Worm (Caenorhabditis elegans) whole organism, mixed stage, embryonic: Measurements from ENCODE around the gene pfk-1.1.
A peak's percentile ranks its signal among the peaks of the same experiment; 100 is the strongest.

ENCODE experiments used
- bed-3 ChIP-seq: fragments of 200-800 bp; sonication (Bioruptor generic); optimal IDR thresholded peaks from 3 replicates; lab custom pipeline; 2018; ENCODE audit warnings: mild to moderate bottlenecking, missing genetic modification characterization, moderate library complexity, missing compliant biosample characterization
- blmp-1 ChIP-seq: fragments of 150-350 bp; optimal IDR thresholded peaks from 2 replicates; lab custom pipeline; 2014; ENCODE audit warnings: missing biosample characterization, missing genetic modification characterization
- ceh-39 ChIP-seq: fragments of 150-350 bp; optimal IDR thresholded peaks from 2 replicates; lab custom pipeline; 2014; ENCODE audit warnings: missing biosample characterization, missing genetic modification characterization
- ceh-43 ChIP-seq: fragments of 200-800 bp; sonication (Bioruptor generic); optimal IDR thresholded peaks from 2 replicates; lab custom pipeline; 2018; ENCODE audit warnings: mild to moderate bottlenecking, missing genetic modification characterization, moderate library complexity, missing compliant biosample characterization
- ceh-83 ChIP-seq: fragments of 200-800 bp; sonication (Bioruptor generic); optimal IDR thresholded peaks from 2 replicates; lab custom pipeline; 2018; ENCODE audit warnings: mild to moderate bottlenecking, missing genetic modification characterization, missing compliant biosample characterization
- ces-1 ChIP-seq: fragments of 150-350 bp; optimal IDR thresholded peaks from 2 replicates; lab custom pipeline; 2014; ENCODE audit warnings: missing biosample characterization, missing genetic modification reagents, missing genetic modification characterization
- cnd-1 ChIP-seq: fragments of 200-800 bp; sonication (Bioruptor generic); optimal IDR thresholded peaks from 2 replicates; lab custom pipeline; 2018; ENCODE audit warnings: mild to moderate bottlenecking, missing genetic modification characterization, missing compliant biosample characterization
- elt-3 ChIP-seq: fragments of 150-350 bp; optimal IDR thresholded peaks from 2 replicates; lab custom pipeline; 2014; ENCODE audit warnings: missing biosample characterization, missing genetic modification characterization
- flh-1 ChIP-seq: fragments of 200-800 bp; sonication (Bioruptor generic); optimal IDR thresholded peaks from 2 replicates; lab custom pipeline; 2018; ENCODE audit warnings: mild to moderate bottlenecking, missing genetic modification characterization, moderate library complexity, missing compliant biosample characterization
- ham-2 ChIP-seq: fragments of 200-800 bp; sonication (Bioruptor generic); optimal IDR thresholded peaks from 2 replicates; lab custom pipeline; 2018; ENCODE audit warnings: mild to moderate bottlenecking, missing genetic modification characterization, missing compliant biosample characterization
- hlh-1 ChIP-seq: fragments of 150-350 bp; optimal IDR thresholded peaks from 2 replicates; lab custom pipeline; 2014; ENCODE audit warnings: missing biosample characterization, missing genetic modification reagents, missing genetic modification characterization
- lsy-2 ChIP-seq: fragments of 150-350 bp; optimal IDR thresholded peaks from 2 replicates; lab custom pipeline; 2014; ENCODE audit warnings: missing biosample characterization, missing genetic modification characterization
- mab-5 ChIP-seq: fragments of 150-350 bp; optimal IDR thresholded peaks from 2 replicates; lab custom pipeline; 2014; ENCODE audit warnings: missing biosample characterization, missing genetic modification characterization
- mep-1 ChIP-seq: fragments of 150-350 bp; optimal IDR thresholded peaks from 2 replicates; lab custom pipeline; 2017; ENCODE audit warnings: missing biosample characterization, missing genetic modification reagents, missing genetic modification characterization, inconsistent platforms
- mls-2 ChIP-seq: sonication (generic microtip); optimal IDR thresholded peaks from 2 replicates; lab custom pipeline; 2016; ENCODE audit warnings: mild to moderate bottlenecking, missing genetic modification characterization, moderate library complexity, missing compliant biosample characterization
- nhr-12 ChIP-seq: fragments of 150-350 bp; optimal IDR thresholded peaks from 2 replicates; lab custom pipeline; 2014; ENCODE audit warnings: missing biosample characterization, missing genetic modification characterization
- nhr-2 ChIP-seq: fragments of 150-350 bp; optimal IDR thresholded peaks from 2 replicates; lab custom pipeline; 2014; ENCODE audit warnings: missing biosample characterization, missing genetic modification characterization
- nhr-237 ChIP-seq: fragments of 150-350 bp; optimal IDR thresholded peaks from 2 replicates; lab custom pipeline; 2014; ENCODE audit warnings: missing biosample characterization, missing genetic modification characterization
- nhr-28 ChIP-seq: fragments of 150-350 bp; optimal IDR thresholded peaks from 2 replicates; lab custom pipeline; 2014; ENCODE audit warnings: missing biosample characterization, missing genetic modification characterization
- nhr-76 ChIP-seq: sonication (generic microtip); optimal IDR thresholded peaks from 2 replicates; lab custom pipeline; 2017; ENCODE audit warnings: missing biosample characterization, missing genetic modification characterization
- sem-2 ChIP-seq: fragments of 200-800 bp; sonication (Bioruptor generic); optimal IDR thresholded peaks from 2 replicates; lab custom pipeline; 2018; ENCODE audit warnings: mild to moderate bottlenecking, missing genetic modification characterization, missing compliant biosample characterization
- sptf-1 ChIP-seq: sonication (generic microtip); optimal IDR thresholded peaks from 2 replicates; lab custom pipeline; 2017; ENCODE audit warnings: mild to moderate bottlenecking, missing genetic modification characterization, moderate library complexity, missing compliant biosample characterization
- tbx-8 ChIP-seq: fragments of 200-800 bp; sonication (Bioruptor generic); optimal IDR thresholded peaks from 2 replicates; lab custom pipeline; 2018; ENCODE audit warnings: mild to moderate bottlenecking, missing genetic modification characterization, moderate library complexity, missing compliant biosample characterization
- unc-120 ChIP-seq: sonication (generic microtip); optimal IDR thresholded peaks from 2 replicates; lab custom pipeline; 2017; ENCODE audit warnings: missing genetic modification characterization, missing compliant biosample characterization; ENCODE audit not compliant: poor library complexity, severe bottlenecking
- unc-39 ChIP-seq: fragments of 150-350 bp; optimal IDR thresholded peaks from 2 replicates; lab custom pipeline; 2014; ENCODE audit warnings: missing biosample characterization, missing genetic modification characterization
- unc-62 ChIP-seq: fragments of 150-350 bp; optimal IDR thresholded peaks from 2 replicates; lab custom pipeline; 2014; ENCODE audit warnings: missing biosample characterization, missing genetic modification reagents, missing genetic modification characterization
- ztf-11 ChIP-seq: fragments of 150-350 bp; optimal IDR thresholded peaks from 2 replicates; lab custom pipeline; 2014; ENCODE audit warnings: missing biosample characterization, missing genetic modification characterization

Gene pfk-1.1

ce11 chrX:2939085-2939484, 1.6 kb upstream of the pfk-1.1 start:
- TF ChIP-seq sem-2 (GFP tag; lab: Kevin White, UChicago) (no peak), mab-5 (tag; lab: Kevin White, UChicago) (no peak), ces-1 (GFP tag; lab: Kevin White, UChicago) (peak; percentile 51), unc-62 (GFP tag; lab: Kevin White, UChicago) (peak; percentile 37), hlh-1 (tag; lab: Kevin White, UChicago) (peak; percentile 21)

- no peak for TF ChIP-seq mep-1 (tag; lab: Kevin White, UChicago)
- no peak for TF ChIP-seq unc-39 (tag; lab: Kevin White, UChicago)
- TF ChIP-seq ham-2 (GFP tag; lab: Kevin White, UChicago) = no peak
- no peak for TF ChIP-seq flh-1 (GFP tag; lab: Kevin White, UChicago)
Measured at ce11 chrX:2939526-2939925, 1.1 kb upstream of the pfk-1.1 start.

DNA sequence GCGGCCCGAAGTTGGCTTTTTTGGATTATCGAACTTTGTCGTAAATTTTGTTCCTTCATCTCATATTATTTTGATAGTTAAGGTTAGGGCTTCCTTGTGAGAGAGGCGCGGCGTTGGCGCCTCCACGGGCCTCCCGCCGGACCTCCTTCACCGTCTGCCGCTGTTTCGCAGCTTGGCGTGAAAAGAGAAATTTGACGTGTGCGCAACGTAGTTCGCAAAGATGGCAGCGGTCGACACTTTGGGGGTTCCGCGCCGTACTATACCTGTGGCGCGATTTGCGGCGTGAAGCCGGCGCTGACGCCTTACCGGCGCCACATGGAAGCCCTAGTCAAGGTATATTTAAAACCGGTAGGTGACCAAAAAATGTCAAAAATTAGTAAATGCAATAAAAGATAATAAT, 1.7 kb downstream of the pfk-1.1 start:
- TF ChIP-seq elt-3 (no peak), blmp-1 (tag; lab: Kevin White, UChicago) (no peak), flh-1 (GFP tag; lab: Kevin White, UChicago) (no peak), nhr-2 (tag; lab: Kevin White, UChicago) (no peak), tbx-8 (no peak), lsy-2 (tag; lab: Kevin White, UChicago) (no peak), ceh-39 (tag; lab: Kevin White, UChicago) (no peak)
- TF ChIP-seq, all 35 proteins: peak for 0

ce11 chrX:2943611-2944010, 2.9 kb downstream of the pfk-1.1 start:
- TF ChIP-seq ceh-83 (GFP tag; lab: Kevin White, UChicago) (no peak), unc-39 (tag; lab: Kevin White, UChicago) (no peak), mep-1 (tag; lab: Kevin White, UChicago) (no peak), nhr-237 (tag; lab: Kevin White, UChicago) (no peak), nhr-2 (tag; lab: Kevin White, UChicago) (no peak), unc-62 (GFP tag; lab: Kevin White, UChicago) (no peak), ztf-11 (tag; lab: Kevin White, UChicago) (no peak), ham-2 (GFP tag; lab: Kevin White, UChicago) (no peak), ceh-39 (tag; lab: Kevin White, UChicago) (no peak), nhr-12 (no peak), mab-5 (tag; lab: Kevin White, UChicago) (no peak), cnd-1 (tag; lab: Kevin White, UChicago) (no peak)

ce11 chrX:2945950-2946349, 5.3 kb downstream of the pfk-1.1 start:
- no peak for TF ChIP-seq ztf-11 (tag; lab: Kevin White, UChicago)
- TF ChIP-seq nhr-76 (tag; lab: Kevin White, UChicago) = no peak
- TF ChIP-seq, all 35 proteins: peak for 0

DNA sequence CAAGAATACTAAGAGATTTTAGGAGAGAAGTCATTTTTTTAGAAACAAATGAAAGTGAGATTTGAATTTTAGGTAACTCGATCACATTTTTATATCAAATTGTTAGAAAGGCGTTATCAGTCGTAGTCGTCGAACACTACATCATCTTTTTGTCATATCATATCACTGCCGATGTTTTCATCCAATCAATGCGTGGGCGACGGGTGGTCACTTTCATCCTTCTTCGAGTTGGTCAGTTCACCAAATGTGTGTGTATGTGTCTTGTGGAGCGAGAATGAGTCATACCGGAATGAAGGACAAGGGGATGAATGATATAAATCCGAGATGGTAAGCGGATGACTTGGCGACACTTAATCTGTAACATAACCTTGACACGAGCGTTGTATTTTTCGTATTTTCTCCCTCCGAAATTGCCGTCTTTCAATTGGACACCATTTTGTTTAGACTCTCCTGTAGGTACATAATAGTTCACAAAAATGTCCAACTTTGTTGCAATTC, 5.9 kb downstream of the pfk-1.1 start, which contains the start of the genes Y41G9A.10 and Y41G9A.5:
Gene Y41G9A.10 (minus strand): TSS at position 51 of the 498 bp plus-strand sequence.
Gene Y41G9A.5 (plus strand): TSS at position 160 of the 498 bp plus-strand sequence.
- TF ChIP-seq flh-1 (GFP tag; lab: Kevin White, UChicago) (no peak), ham-2 (GFP tag; lab: Kevin White, UChicago) (no peak), mab-5 (tag; lab: Kevin White, UChicago) (no peak), nhr-76 (tag; lab: Kevin White, UChicago) (no peak), bed-3 (GFP tag; lab: Kevin White, UChicago) (no peak), mls-2 (tag; lab: Kevin White, UChicago) (no peak), nhr-28 (tag; lab: Kevin White, UChicago) (no peak), sptf-1 (tag; lab: Kevin White, UChicago) (no peak), nhr-237 (tag; lab: Kevin White, UChicago) (no peak), ceh-43 (no peak)

- TF ChIP-seq ceh-39 (tag; lab: Kevin White, UChicago) (no peak), unc-120 (tag; lab: Kevin White, UChicago) (peak; percentile 81), unc-62 (GFP tag; lab: Kevin White, UChicago) (peak; percentile 56), lsy-2 (tag; lab: Kevin White, UChicago) (no peak), hlh-1 (tag; lab: Kevin White, UChicago) (peak; percentile 17), nhr-2 (tag; lab: Kevin White, UChicago) (no peak)
Measured at ce11 chrX:2950234-2950633, 9.6 kb downstream of the pfk-1.1 start.
